Worm (Caenorhabditis elegans) whole organism, L3 larva: ENCODE data around the gene ifb-1.
"Not testable (repeated sequence)": the region's sequence is repeated elsewhere in the genome, so short reads cannot be mapped to it uniquely, and the experiment has no call there.

ENCODE experiments used
- ama-1 ChIP-seq: fragments of 150-350 bp; optimal IDR thresholded peaks from 2 replicates; lab custom pipeline; 2018
- ceh-16 ChIP-seq: sonication (generic microtip); optimal IDR thresholded peaks from 2 replicates; lab custom pipeline; 2017; ENCODE audit warnings: missing biosample characterization, missing genetic modification characterization
- ceh-28 ChIP-seq: fragments of 150-350 bp; optimal IDR thresholded peaks from 2 replicates; lab custom pipeline; 2014; ENCODE audit warnings: missing biosample characterization, missing genetic modification reagents, missing genetic modification characterization
- ceh-82 ChIP-seq: fragments of 150-350 bp; optimal IDR thresholded peaks from 2 replicates; lab custom pipeline; 2014; ENCODE audit warnings: missing biosample characterization, missing genetic modification characterization
- egl-27 ChIP-seq: sonication (generic microtip); optimal IDR thresholded peaks from 4 replicates; lab custom pipeline; 2017; ENCODE audit warnings: missing biosample characterization, missing genetic modification reagents, missing genetic modification characterization
- jun-1 ChIP-seq: fragments of 150-350 bp; optimal IDR thresholded peaks from 2 replicates; lab custom pipeline; 2014; ENCODE audit warnings: missing biosample characterization, missing genetic modification reagents, missing genetic modification characterization
- pha-4 ChIP-seq: fragments of 150-350 bp; optimal IDR thresholded peaks from 2 replicates; lab custom pipeline; 2014; ENCODE audit warnings: missing biosample characterization, missing genetic modification reagents, missing genetic modification characterization

ce11 chrII:5815382-5815781 lies 50.0 kb downstream of the ifb-1 start, which contains the start of gene wago-5:
- not testable (repeated sequence) for TF ChIP-seq jun-1; egl-27 (tag; lab: Kevin White, UChicago); ceh-82 (tag; lab: Kevin White, UChicago); ceh-28 (tag; lab: Kevin White, UChicago); pha-4 (tag; lab: Kevin White, UChicago); ama-1 (lab: Kevin White, UChicago); ceh-16 (tag; lab: Kevin White, UChicago)
